Fruit fly (Drosophila melanogaster) whole organism, wandering third instar larva: ENCODE results near the gene CG3819.

Experiments used
- Abd-B ChIP-seq: fragments of >200 bp; optimal IDR thresholded peaks from 2 replicates; lab custom pipeline; 2017; ENCODE audit warnings: missing biosample characterization, missing genetic modification characterization
- CG32264 ChIP-seq: fragments of 200-800 bp; sonication (Bioruptor generic); optimal IDR thresholded peaks from 2 replicates; lab custom pipeline; 2016; ENCODE audit warnings: missing biosample characterization, missing genetic modification characterization
- CG9705 ChIP-seq: fragments of 200-800 bp; sonication (Bioruptor generic); optimal IDR thresholded peaks from 2 replicates; lab custom pipeline; 2018; ENCODE audit warnings: missing biosample characterization, mild to moderate bottlenecking, missing genetic modification characterization
- Dif ChIP-seq: fragments of 200-275, 200-300 bp; sonication (Bioruptor generic); optimal IDR thresholded peaks from 2 replicates; lab custom pipeline; 2018; ENCODE audit warnings: missing biosample characterization, missing genetic modification characterization; ENCODE audit not compliant: partially characterized antibody
- GATAd ChIP-seq: sonication (Bioruptor generic); optimal IDR thresholded peaks from 2 replicates; lab custom pipeline; 2016; ENCODE audit warnings: missing biosample characterization, missing genetic modification characterization
- HLH106 ChIP-seq: fragments of 200-800 bp; optimal IDR thresholded peaks from 3 replicates; lab custom pipeline; 2019; ENCODE audit warnings: missing biosample characterization, mild to moderate bottlenecking, missing genetic modification characterization, moderate library complexity
- Hnf4 ChIP-seq: fragments of 200-800 bp; sonication (Bioruptor generic); optimal IDR thresholded peaks from 2 replicates; lab custom pipeline; 2016; ENCODE audit warnings: missing biosample characterization, mild to moderate bottlenecking, missing genetic modification characterization
- Jra ChIP-seq: sonication (Bioruptor generic); optimal IDR thresholded peaks from 2 replicates; lab custom pipeline; 2016; ENCODE audit warnings: missing biosample characterization, missing genetic modification characterization
- Mio ChIP-seq: sonication (Bioruptor generic); optimal IDR thresholded peaks from 2 replicates; lab custom pipeline; 2016; ENCODE audit warnings: missing biosample characterization, missing genetic modification characterization
- Myc ChIP-seq: fragments of >200 bp; optimal IDR thresholded peaks from 2 replicates; lab custom pipeline; 2017
- N ChIP-seq: fragments of >200 bp; optimal IDR thresholded peaks from 2 replicates; lab custom pipeline; 2018; ENCODE audit warnings: missing biosample characterization, missing external identifiers, missing genetic modification characterization
- OdsH ChIP-seq: fragments of 200-800 bp; sonication (Bioruptor generic); optimal IDR thresholded peaks from 2 replicates; lab custom pipeline; 2016; ENCODE audit warnings: missing biosample characterization, mild to moderate bottlenecking, missing genetic modification characterization
- Rel ChIP-seq, 2 experiments: fragments of 200-800 bp; sonication (Bioruptor generic) in 1 of 2; optimal IDR thresholded peaks; 2 replicates in 1 of 2; 3 replicates in 1 of 2; lab custom pipeline; 2016 to 2019; ENCODE audit warnings: mild to moderate bottlenecking in 2 of 2, missing biosample characterization in 2 of 2, missing genetic modification characterization in 2 of 2, moderate library complexity in 1 of 2
- Sp1 ChIP-seq: fragments of 200-800 bp; sonication (Bioruptor generic); optimal IDR thresholded peaks from 3 replicates; lab custom pipeline; 2019; ENCODE audit warnings: missing biosample characterization, mild to moderate bottlenecking, missing genetic modification characterization, moderate library complexity
- Vsx2 ChIP-seq: fragments of 200-300, 225-300 bp; sonication (Bioruptor generic); optimal IDR thresholded peaks from 2 replicates; lab custom pipeline; 2018; ENCODE audit warnings: missing biosample characterization, missing genetic modification characterization; ENCODE audit not compliant: partially characterized antibody
- br ChIP-seq: fragments of 200-800 bp; sonication (Bioruptor generic); optimal IDR thresholded peaks from 2 replicates; lab custom pipeline; 2016; ENCODE audit warnings: missing biosample characterization, missing genetic modification characterization
- brk ChIP-seq: fragments of 200-800 bp; sonication (Bioruptor generic); optimal IDR thresholded peaks from 2 replicates; lab custom pipeline; 2016; ENCODE audit warnings: missing biosample characterization, mild to moderate bottlenecking, missing genetic modification characterization
- dl ChIP-seq, 2 experiments: fragments of 175-275, 200-275 bp in 1 of 2; fragments of 200-275 bp in 1 of 2; sonication (Bioruptor generic); optimal IDR thresholded peaks; lab custom pipeline; 2018; ENCODE audit warnings: mild to moderate bottlenecking in 2 of 2, missing biosample characterization in 2 of 2, missing genetic modification characterization in 2 of 2, moderate library complexity in 2 of 2; ENCODE audit not compliant: partially characterized antibody in 2 of 2, insufficient read depth in 1 of 2
- dmrt93B ChIP-seq: fragments of 200-800 bp; sonication (Bioruptor generic); optimal IDR thresholded peaks from 2 replicates; lab custom pipeline; 2018; ENCODE audit warnings: missing biosample characterization, mild to moderate bottlenecking, missing genetic modification characterization
- ey ChIP-seq: fragments of 200-800 bp; sonication (Bioruptor generic); optimal IDR thresholded peaks from 2 replicates; lab custom pipeline; 2016; ENCODE audit warnings: missing biosample characterization, missing genetic modification characterization
- foxo ChIP-seq, 2 experiments: fragments of 200-800 bp; sonication (Bioruptor generic); optimal IDR thresholded peaks; 2 replicates in 1 of 2; 3 replicates in 1 of 2; lab custom pipeline; 2016 to 2017; ENCODE audit warnings: missing biosample characterization in 2 of 2, missing genetic modification characterization in 2 of 2
- fru ChIP-seq: fragments of 200-800 bp; sonication (Bioruptor generic); optimal IDR thresholded peaks from 3 replicates; lab custom pipeline; 2016; ENCODE audit warnings: missing biosample characterization, mild to moderate bottlenecking, missing genetic modification characterization
- h ChIP-seq: fragments of 200-800 bp; sonication (Bioruptor generic); optimal IDR thresholded peaks from 3 replicates; lab custom pipeline; 2016; ENCODE audit warnings: missing biosample characterization, mild to moderate bottlenecking, missing genetic modification characterization
- lola ChIP-seq: fragments of >200 bp; optimal IDR thresholded peaks from 2 replicates; lab custom pipeline; 2017; ENCODE audit warnings: missing biosample characterization, missing genetic modification characterization
- pan ChIP-seq: fragments of >200 bp; optimal IDR thresholded peaks from 2 replicates; lab custom pipeline; 2017
- psq ChIP-seq: fragments of 200-800 bp; sonication (Bioruptor generic); optimal IDR thresholded peaks from 3 replicates; lab custom pipeline; 2017; ENCODE audit warnings: missing biosample characterization, mild to moderate bottlenecking, missing genetic modification characterization, moderate library complexity
- rgr ChIP-seq: fragments of 200-800 bp; sonication (Bioruptor generic); optimal IDR thresholded peaks from 3 replicates; lab custom pipeline; 2016; ENCODE audit warnings: missing biosample characterization, mild to moderate bottlenecking, missing genetic modification characterization
- sage ChIP-seq: fragments of 200-800 bp; sonication (Bioruptor generic); optimal IDR thresholded peaks from 2 replicates; lab custom pipeline; 2016; ENCODE audit warnings: missing biosample characterization, mild to moderate bottlenecking, missing genetic modification characterization
- sv ChIP-seq: fragments of 200-800 bp; sonication (Bioruptor generic); optimal IDR thresholded peaks from 3 replicates; lab custom pipeline; 2016; ENCODE audit warnings: missing biosample characterization, missing genetic modification characterization
- tai ChIP-seq: sonication (Bioruptor generic); optimal IDR thresholded peaks from 2 replicates; lab custom pipeline; 2016; ENCODE audit warnings: missing biosample characterization, missing genetic modification characterization
- usp ChIP-seq: fragments of >200 bp; optimal IDR thresholded peaks from 2 replicates; lab custom pipeline; 2017; ENCODE audit warnings: missing biosample characterization, missing genetic modification characterization

Gene CG3819

DNA sequence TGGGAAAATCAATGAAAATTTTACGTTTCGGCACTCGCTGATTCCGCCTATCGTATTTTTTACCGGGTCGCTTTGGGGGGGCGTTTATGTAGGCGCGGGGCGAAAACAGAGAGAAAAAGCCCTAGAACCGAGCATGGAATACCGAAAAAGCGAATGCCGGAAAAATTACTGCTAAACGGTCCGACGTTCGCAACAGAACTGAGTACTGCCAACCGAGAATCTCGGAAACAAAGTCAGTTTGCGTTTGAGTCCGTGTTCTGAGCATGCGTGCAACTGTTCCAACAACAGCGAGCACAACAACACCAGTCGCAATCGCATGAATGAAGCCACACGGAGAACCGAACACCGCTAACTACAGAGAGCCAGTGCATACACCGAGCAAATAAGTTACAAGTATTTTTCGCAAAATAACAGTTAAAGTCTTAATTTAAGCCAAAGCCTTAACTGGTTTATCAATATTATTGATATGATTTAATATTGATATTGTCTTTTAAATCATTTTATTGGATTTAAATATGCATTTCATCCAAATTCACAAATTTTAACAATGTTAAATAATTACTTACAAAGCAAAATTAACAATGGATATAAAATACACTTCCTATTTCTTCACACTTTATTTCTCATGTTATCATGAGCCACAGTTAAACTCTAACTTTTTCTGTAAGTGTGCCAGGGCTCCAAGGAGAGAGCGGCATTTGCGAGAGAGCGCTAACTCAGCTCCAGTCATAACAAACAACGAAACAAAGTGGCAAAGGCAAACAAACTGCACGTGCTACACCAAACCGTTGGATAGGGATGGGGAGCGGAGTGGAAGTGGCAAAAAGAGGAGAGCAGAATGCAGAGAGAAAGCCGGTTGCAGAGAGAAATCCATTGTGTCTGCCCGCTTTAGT, 31.4 kb downstream of the CG3819 start, which contains the start of gene CG3961 (continued):
- TF ChIP-seq HLH106 (tag; lab: Kevin White, UChicago): peak; percentile 99
- peak; percentile 97 for TF ChIP-seq fru (GFP tag; lab: Kevin White, UChicago)
- no peak for TF ChIP-seq pan (lab: Kevin White, UChicago)
- peak; percentile 90 for TF ChIP-seq CG9705 (GFP tag; lab: Kevin White, UChicago)
- no peak for TF ChIP-seq Abd-B (GFP tag; lab: Kevin White, UChicago)
- peak; percentile 95 for TF ChIP-seq br
- TF ChIP-seq Hnf4 (GFP tag; lab: Kevin White, UChicago): peak; percentile 91
- TF ChIP-seq Mio (GFP tag; lab: Kevin White, UChicago): peak; percentile 61

DNA sequence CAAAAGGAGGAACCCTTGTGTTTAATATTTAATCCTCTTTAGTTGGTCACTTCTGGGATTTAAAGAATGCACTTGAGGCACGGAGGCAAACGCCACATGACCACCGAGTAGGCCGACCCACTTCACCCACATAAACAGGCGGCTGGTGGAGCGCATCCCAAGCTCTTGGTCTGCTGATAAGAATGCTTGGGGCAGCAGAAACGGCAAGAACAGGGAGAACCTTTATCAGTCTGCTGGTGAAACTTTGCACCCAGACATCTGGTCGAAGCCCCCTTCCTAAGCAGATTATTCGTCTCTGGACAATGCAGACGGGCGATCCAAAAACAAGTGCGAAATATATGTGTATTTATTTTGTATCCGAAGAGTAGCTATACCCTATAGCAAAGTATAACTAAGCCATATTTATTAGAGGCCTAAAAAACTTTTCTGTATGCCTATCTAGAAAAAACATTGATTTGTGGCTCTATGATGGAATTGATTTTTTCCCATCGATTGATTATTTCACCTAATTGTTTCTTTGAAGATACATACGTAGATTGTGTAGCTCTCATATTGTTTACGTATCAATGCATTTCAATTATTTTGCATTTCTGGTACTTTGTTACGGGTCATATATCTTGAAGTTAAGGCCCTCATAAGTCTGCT, 32.6 kb downstream of the CG3819 start:
- TF ChIP-seq HLH106 (tag; lab: Kevin White, UChicago): no peak
- TF ChIP-seq Rel (GFP tag; optimal IDR thresholded peaks at IDR 0.05; lab: Kevin White, UChicago): no peak
- peak; percentile 35 for TF ChIP-seq Rel (tag; optimal IDR thresholded peaks at IDR 0.05; lab: Kevin White, UChicago)
- peak; percentile 41 for TF ChIP-seq fru (GFP tag; lab: Kevin White, UChicago)
- no peak for TF ChIP-seq N (GFP tag; lab: Kevin White, UChicago)
- no peak for TF ChIP-seq Mio (GFP tag; lab: Kevin White, UChicago)
- TF ChIP-seq CG9705 (GFP tag; lab: Kevin White, UChicago): no peak
- TF ChIP-seq foxo (GFP tag; optimal IDR thresholded peaks at IDR 0.05; lab: Kevin White, UChicago): peak in 1 of 2 experiments; percentile 33
- TF ChIP-seq ey (GFP tag; lab: Kevin White, UChicago): no peak
- TF ChIP-seq Hnf4 (GFP tag; lab: Kevin White, UChicago): peak; percentile 30
- no peak for TF ChIP-seq CG32264 (GFP tag; lab: Kevin White, UChicago)
- peak; percentile 20 for TF ChIP-seq rgr (GFP tag; lab: Kevin White, UChicago)
- no peak for TF ChIP-seq Jra (GFP tag; lab: Kevin White, UChicago)
- peak; percentile 0 for TF ChIP-seq Dif
- TF ChIP-seq h (GFP tag; lab: Kevin White, UChicago): peak; percentile 8

DNA sequence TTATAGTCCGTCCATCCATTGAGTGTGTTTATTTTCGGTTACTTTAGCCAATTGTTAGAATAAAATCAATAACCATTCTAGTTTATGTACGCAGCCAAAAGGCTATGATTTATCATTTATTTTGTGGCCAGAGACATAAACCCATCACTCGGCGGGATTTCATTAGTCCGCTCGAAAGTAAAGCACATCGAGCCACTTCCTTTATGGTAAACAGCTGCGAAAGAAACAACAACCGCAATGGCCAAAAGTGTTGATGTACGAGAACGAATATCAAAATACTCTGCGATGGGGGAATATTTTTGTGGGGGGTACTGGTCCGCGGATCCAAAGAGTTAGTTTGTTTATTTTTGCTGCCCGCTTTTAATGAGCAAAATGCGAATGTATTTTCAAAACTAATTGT, 40.3 kb downstream of the CG3819 start:
- TF ChIP-seq sv (GFP tag; lab: Kevin White, UChicago): no peak
- no peak for TF ChIP-seq CG32264 (GFP tag; lab: Kevin White, UChicago)
- no peak for TF ChIP-seq brk (GFP tag; lab: Kevin White, UChicago)
- no peak for TF ChIP-seq Mio (GFP tag; lab: Kevin White, UChicago)
- no peak for TF ChIP-seq Vsx2 (GFP tag; lab: Kevin White, UChicago)
- no peak for TF ChIP-seq usp
- no peak for TF ChIP-seq dmrt93B (GFP tag; lab: Kevin White, UChicago)
- no peak for TF ChIP-seq Hnf4 (GFP tag; lab: Kevin White, UChicago)
- no peak for TF ChIP-seq dl (GFP tag; optimal IDR thresholded peaks at IDR 0.05; lab: Kevin White, UChicago; ENCODE audit: insufficient read depth in 1 of 2, partially characterized antibody in 2 of 2)
- no peak for TF ChIP-seq lola (GFP tag; lab: Kevin White, UChicago)
- TF ChIP-seq Sp1 (GFP tag; lab: Kevin White, UChicago): no peak
- no peak for TF ChIP-seq tai
- TF ChIP-seq pan (lab: Kevin White, UChicago): no peak
- TF ChIP-seq sage (GFP tag; lab: Kevin White, UChicago): no peak
- no peak for TF ChIP-seq Myc
- no peak for TF ChIP-seq fru (GFP tag; lab: Kevin White, UChicago)
- TF ChIP-seq OdsH (GFP tag; lab: Kevin White, UChicago): no peak
- TF ChIP-seq psq (GFP tag; lab: Kevin White, UChicago): no peak
- TF ChIP-seq GATAd: no peak
- no peak for TF ChIP-seq foxo (GFP tag; optimal IDR thresholded peaks at IDR 0.05; lab: Kevin White, UChicago)
- TF ChIP-seq, all 38 proteins: peak for 0

DNA sequence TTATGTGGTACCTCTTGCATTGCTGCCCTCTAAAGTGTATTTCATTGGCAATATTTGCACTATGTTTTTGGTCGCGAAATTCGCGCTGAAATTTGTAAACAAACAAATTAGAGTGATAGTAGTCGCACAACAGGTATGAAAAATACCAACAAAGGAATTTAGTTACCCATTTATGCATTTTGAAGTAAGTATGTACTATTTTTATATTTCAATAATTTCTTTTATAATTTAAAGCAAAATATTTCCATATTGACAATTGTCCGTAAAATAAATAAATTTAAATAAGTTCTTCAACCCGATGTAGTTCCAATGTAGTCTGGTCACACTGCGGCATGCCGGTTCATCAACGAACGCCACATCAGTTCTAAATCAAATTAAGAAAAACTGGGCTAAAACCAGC, 49.5 kb downstream of the CG3819 start, which contains the start of the genes Rad9 and Uggt:
TSS of gene Rad9 (minus strand) at position 114 of the 400 bp plus-strand sequence.
TSS of gene Uggt (plus strand) at position 308 of the 400 bp plus-strand sequence.
- TF ChIP-seq psq (GFP tag; lab: Kevin White, UChicago) (peak; percentile 20), usp (no peak)
